Fruit fly (Drosophila melanogaster) whole organism, wandering third instar larva: ENCODE measurements around the gene CG43915.
A peak's percentile ranks its signal among the peaks of the same experiment; 100 is the strongest.

ENCODE experiments used
- Hr78 ChIP-seq: fragments of >200 bp; optimal IDR thresholded peaks from 2 replicates; lab custom pipeline; 2017; ENCODE audit warnings: missing biosample characterization, missing genetic modification characterization
- N ChIP-seq: fragments of >200 bp; optimal IDR thresholded peaks from 2 replicates; lab custom pipeline; 2018; ENCODE audit warnings: missing biosample characterization, missing external identifiers, missing genetic modification characterization
- OdsH ChIP-seq: fragments of 200-800 bp; sonication (Bioruptor generic); optimal IDR thresholded peaks from 2 replicates; lab custom pipeline; 2016; ENCODE audit warnings: missing biosample characterization, mild to moderate bottlenecking, missing genetic modification characterization
- dmrt93B ChIP-seq: fragments of 200-800 bp; sonication (Bioruptor generic); optimal IDR thresholded peaks from 2 replicates; lab custom pipeline; 2018; ENCODE audit warnings: missing biosample characterization, mild to moderate bottlenecking, missing genetic modification characterization
- rgr ChIP-seq: fragments of 200-800 bp; sonication (Bioruptor generic); optimal IDR thresholded peaks from 3 replicates; lab custom pipeline; 2016; ENCODE audit warnings: missing biosample characterization, mild to moderate bottlenecking, missing genetic modification characterization
- sv ChIP-seq: fragments of 200-800 bp; sonication (Bioruptor generic); optimal IDR thresholded peaks from 3 replicates; lab custom pipeline; 2016; ENCODE audit warnings: missing biosample characterization, missing genetic modification characterization
- usp ChIP-seq: fragments of >200 bp; optimal IDR thresholded peaks from 2 replicates; lab custom pipeline; 2017; ENCODE audit warnings: missing biosample characterization, missing genetic modification characterization

DNA sequence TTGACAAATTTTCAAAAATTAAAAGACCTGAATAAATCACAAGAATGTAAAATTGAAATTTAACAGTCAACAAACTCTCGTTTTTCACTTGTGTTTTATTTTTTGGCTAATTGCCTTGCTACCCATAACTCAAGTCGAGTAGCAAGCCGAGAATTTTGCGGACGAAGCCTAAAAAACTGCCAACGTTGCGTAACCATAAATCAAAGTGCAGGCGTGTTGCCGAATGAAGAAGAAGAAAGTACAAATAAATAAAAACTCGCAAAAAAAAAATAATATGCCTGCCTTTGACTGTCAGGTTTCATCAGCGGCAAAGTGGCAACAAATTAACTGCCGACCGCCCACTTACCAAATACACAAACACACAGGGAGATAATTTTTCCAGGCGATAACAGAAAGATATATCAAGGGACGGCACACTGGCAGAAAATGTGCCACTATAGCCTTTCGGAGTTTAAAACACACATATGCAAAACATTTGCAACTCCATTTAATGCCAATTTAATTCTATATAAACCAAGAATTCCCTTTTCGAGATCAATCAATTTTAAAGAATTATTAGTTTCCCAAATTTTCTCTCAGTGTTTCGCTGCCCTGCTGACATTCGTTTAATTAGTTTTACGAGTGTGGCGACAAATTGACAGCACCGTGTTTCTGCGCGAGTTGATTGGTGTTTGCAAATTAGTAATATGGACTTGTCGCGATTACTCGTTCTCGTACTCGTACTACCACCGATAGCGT is 44.3 kb upstream of the CG43915 start:
- TF ChIP-seq rgr (peak; percentile 97), Hr78 (GFP tag; lab: Kevin White, UChicago) (no peak), sv (GFP tag; lab: Kevin White, UChicago) (peak; percentile 88), OdsH (GFP tag; lab: Kevin White, UChicago) (peak; percentile 95), usp (GFP tag; lab: Kevin White, UChicago) (no peak), dmrt93B (peak; percentile 79), N (GFP tag; lab: Kevin White, UChicago) (no peak)
